Fruit fly (Drosophila melanogaster) whole organism, embryonic: Measurements from ENCODE around the gene Pez.

Experiments used
- CG13424 ChIP-seq: fragments of 200-800 bp; sonication (Bioruptor generic); optimal IDR thresholded peaks from 2 replicates; lab custom pipeline; 2019; ENCODE audit warnings: missing biosample characterization, mild to moderate bottlenecking, missing genetic modification characterization, moderate library complexity
- CG14050 ChIP-seq: fragments of 200-800 bp; sonication (Bioruptor generic); IDR thresholded peaks from 3 replicates; pipeline ENCODE4 v1.3.6; 2022; ENCODE audit warnings: missing biosample characterization, missing genetic modification characterization
- CG14710 ChIP-seq: fragments of 200-800 bp; sonication (Bioruptor generic); optimal IDR thresholded peaks from 3 replicates; lab custom pipeline; 2019; ENCODE audit warnings: missing biosample characterization, mild to moderate bottlenecking, missing genetic modification characterization, moderate library complexity
- CG17829 ChIP-seq: fragments of 200-800 bp; optimal IDR thresholded peaks from 2 replicates; lab custom pipeline; 2019; ENCODE audit warnings: missing biosample characterization, mild to moderate bottlenecking, missing genetic modification characterization, moderate library complexity
- CG18476 ChIP-seq: fragments of 200-800 bp; sonication (Bioruptor generic); optimal IDR thresholded peaks from 2 replicates; lab custom pipeline; 2016; ENCODE audit warnings: missing biosample characterization, mild to moderate bottlenecking, missing genetic modification characterization
- CG2889 ChIP-seq: fragments of 200-800 bp; sonication (Bioruptor generic); IDR thresholded peaks from 3 replicates; pipeline ENCODE4 v1.3.6; 2022; ENCODE audit warnings: missing biosample characterization, missing genetic modification characterization
- CG30431 ChIP-seq: fragments of 200-800 bp; sonication (Bioruptor generic); optimal IDR thresholded peaks from 2 replicates; lab custom pipeline; 2017; ENCODE audit warnings: missing biosample characterization, missing genetic modification characterization
- CG4707 ChIP-seq: fragments of 200-800 bp; sonication (Bioruptor generic); optimal IDR thresholded peaks from 2 replicates; lab custom pipeline; 2018; ENCODE audit warnings: missing biosample characterization, mild to moderate bottlenecking, missing genetic modification characterization, moderate library complexity
- CG4820 ChIP-seq: fragments of 200-800 bp; sonication (Bioruptor generic); optimal IDR thresholded peaks from 3 replicates; lab custom pipeline; 2016; ENCODE audit warnings: missing biosample characterization, missing genetic modification characterization
- CG6765 ChIP-seq: fragments of 200-800 bp; sonication (Bioruptor generic); optimal IDR thresholded peaks from 3 replicates; lab custom pipeline; 2017; ENCODE audit warnings: missing biosample characterization, mild to moderate bottlenecking, missing genetic modification characterization
- CG7839 ChIP-seq: fragments of 200-800 bp; sonication (Bioruptor generic); optimal IDR thresholded peaks from 3 replicates; lab custom pipeline; 2018; ENCODE audit warnings: missing biosample characterization, mild to moderate bottlenecking, missing genetic modification characterization, moderate library complexity
- CG7963 ChIP-seq: fragments of 200-800 bp; sonication (Bioruptor generic); IDR thresholded peaks from 3 replicates; pipeline ENCODE4 v1.3.6; 2022; ENCODE audit warnings: missing biosample characterization, missing genetic modification characterization; ENCODE audit not compliant: partially characterized antibody
- CG8290 ChIP-seq, 3 experiments: fragments of 200-800 bp; sonication (Bioruptor generic); optimal IDR thresholded peaks; 2 replicates each; lab custom pipeline; 2016 to 2019; ENCODE audit warnings: missing biosample characterization in 3 of 3, missing genetic modification characterization in 3 of 3, mild to moderate bottlenecking in 2 of 3, moderate library complexity in 1 of 3
- CrebB ChIP-seq: fragments of 200-800 bp; sonication (Bioruptor generic); optimal IDR thresholded peaks from 3 replicates; lab custom pipeline; 2018; ENCODE audit warnings: missing biosample characterization, mild to moderate bottlenecking, missing genetic modification characterization
- Dip2 ChIP-seq: fragments of 200-800 bp; sonication (Bioruptor generic); IDR thresholded peaks from 2 replicates; pipeline ENCODE4 v1.3.6; 2022; ENCODE audit warnings: missing biosample characterization, missing genetic modification characterization
- Drgx ChIP-seq: fragments of 200-800 bp; sonication (Bioruptor generic); IDR thresholded peaks from 2 replicates; pipeline ENCODE4 v1.3.6; 2022; ENCODE audit warnings: missing biosample characterization, missing genetic modification characterization
- Fer1 ChIP-seq: fragments of 200-800 bp; sonication (Bioruptor generic); optimal IDR thresholded peaks from 2 replicates; lab custom pipeline; 2017; ENCODE audit warnings: missing biosample characterization, mild to moderate bottlenecking, missing genetic modification characterization
- HHEX ChIP-seq: fragments of 200-800 bp; sonication (Bioruptor generic); optimal IDR thresholded peaks from 3 replicates; lab custom pipeline; 2017; ENCODE audit warnings: missing biosample characterization, mild to moderate bottlenecking, missing genetic modification characterization, missing genetic modification reagents
- Hsf ChIP-seq: fragments of 200-800 bp; sonication (Bioruptor generic); optimal IDR thresholded peaks from 3 replicates; lab custom pipeline; 2016; ENCODE audit warnings: missing biosample characterization, missing genetic modification characterization
- MESR4 ChIP-seq: fragments of 200-800 bp; sonication (Bioruptor generic); optimal IDR thresholded peaks from 2 replicates; lab custom pipeline; 2018; ENCODE audit warnings: missing biosample characterization, mild to moderate bottlenecking, missing genetic modification characterization, moderate library complexity
- Meics ChIP-seq: fragments of 200-800 bp; sonication (Bioruptor generic); optimal IDR thresholded peaks from 2 replicates; lab custom pipeline; 2017; ENCODE audit warnings: missing biosample characterization, mild to moderate bottlenecking, missing genetic modification characterization
- Oli ChIP-seq: fragments of 200-800 bp; sonication (Bioruptor generic); optimal IDR thresholded peaks from 2 replicates; lab custom pipeline; 2018; ENCODE audit warnings: missing biosample characterization, mild to moderate bottlenecking, missing genetic modification characterization, moderate library complexity
- Poxn ChIP-seq: fragments of 200-800 bp; sonication (Bioruptor generic); IDR thresholded peaks from 2 replicates; pipeline ENCODE4 v1.3.6; 2022; ENCODE audit warnings: missing biosample characterization, missing genetic modification characterization
- Rx ChIP-seq: fragments of 200-800 bp; sonication (Bioruptor generic); IDR thresholded peaks from 2 replicates; pipeline ENCODE4 v1.3.6; 2022; ENCODE audit warnings: missing biosample characterization, missing genetic modification characterization
- Spps ChIP-seq: fragments of 200-800 bp; sonication (Bioruptor generic); optimal IDR thresholded peaks from 2 replicates; lab custom pipeline; 2018; ENCODE audit warnings: missing biosample characterization, mild to moderate bottlenecking, missing genetic modification characterization
- bbx ChIP-seq: fragments of 200-800 bp; sonication (Bioruptor generic); IDR thresholded peaks from 2 replicates; pipeline ENCODE4 v1.3.6; 2022; ENCODE audit warnings: missing biosample characterization, missing genetic modification characterization; ENCODE audit not compliant: partially characterized antibody
- cas ChIP-seq: fragments of 200-800 bp; sonication (Bioruptor generic); IDR thresholded peaks from 2 replicates; pipeline ENCODE4 v1.3.6; 2022; ENCODE audit warnings: missing biosample characterization, missing genetic modification characterization
- da ChIP-seq: fragments of 200-800 bp; sonication (Bioruptor generic); optimal IDR thresholded peaks from 2 replicates; lab custom pipeline; 2016; ENCODE audit warnings: missing biosample characterization, missing genetic modification characterization
- dati ChIP-seq: fragments of 200-800 bp; sonication (Bioruptor generic); IDR thresholded peaks from 2 replicates; pipeline ENCODE4 v1.3.6; 2022; ENCODE audit warnings: missing biosample characterization, missing genetic modification characterization
- hkb ChIP-seq, 2 experiments: fragments of 200-800 bp in 1 of 2; fragments of >200 bp in 1 of 2; sonication (Bioruptor generic) in 1 of 2; IDR thresholded peaks in 1 of 2; optimal IDR thresholded peaks in 1 of 2; 2 replicates each; pipeline versions ENCODE4 v1.3.6 to Lab custom; 2017 to 2022; ENCODE audit warnings: missing biosample characterization in 1 of 2, missing genetic modification characterization in 1 of 2
- ind ChIP-seq: fragments of 200-800 bp; sonication (Bioruptor generic); optimal IDR thresholded peaks from 3 replicates; lab custom pipeline; 2016; ENCODE audit warnings: missing biosample characterization, missing genetic modification characterization
- lbe ChIP-seq: fragments of 200-800 bp; sonication (Bioruptor generic); optimal IDR thresholded peaks from 2 replicates; lab custom pipeline; 2016; ENCODE audit warnings: missing biosample characterization, mild to moderate bottlenecking, missing genetic modification characterization
- lov ChIP-seq, 2 experiments: fragments of 200-800 bp in 1 of 2; fragments of >200 bp in 1 of 2; sonication (Bioruptor generic) in 1 of 2; IDR thresholded peaks in 1 of 2; optimal IDR thresholded peaks in 1 of 2; 2 replicates in 1 of 2; 3 replicates in 1 of 2; pipeline versions ENCODE4 v1.3.6 to Lab custom; 2017 to 2022; ENCODE audit warnings: missing biosample characterization in 1 of 2, missing genetic modification characterization in 1 of 2
- luna ChIP-seq: fragments of 200-800 bp; sonication (Bioruptor generic); optimal IDR thresholded peaks from 2 replicates; lab custom pipeline; 2016; ENCODE audit warnings: missing biosample characterization, missing genetic modification characterization
- mirr ChIP-seq: fragments of 200-800 bp; sonication (Bioruptor generic); optimal IDR thresholded peaks from 3 replicates; lab custom pipeline; 2018; ENCODE audit warnings: missing biosample characterization, mild to moderate bottlenecking, missing genetic modification characterization
- mld ChIP-seq: fragments of 200-800 bp; sonication (Bioruptor generic); IDR thresholded peaks from 3 replicates; pipeline ENCODE4 v1.3.6; 2022; ENCODE audit warnings: missing biosample characterization, missing genetic modification characterization; ENCODE audit not compliant: partially characterized antibody
- pho ChIP-seq: fragments of 200-800 bp; sonication (Bioruptor generic); optimal IDR thresholded peaks from 2 replicates; lab custom pipeline; 2016; ENCODE audit warnings: missing biosample characterization, missing genetic modification characterization
- phol ChIP-seq: fragments of 200-800 bp; sonication (Bioruptor generic); optimal IDR thresholded peaks from 3 replicates; lab custom pipeline; 2018; ENCODE audit warnings: missing biosample characterization, mild to moderate bottlenecking, missing genetic modification characterization, moderate library complexity
- pzg ChIP-seq: fragments of 200-800 bp; sonication (Bioruptor generic); optimal IDR thresholded peaks from 3 replicates; lab custom pipeline; 2018; ENCODE audit warnings: missing biosample characterization, mild to moderate bottlenecking, missing genetic modification characterization, moderate library complexity
- repo ChIP-seq: fragments of 200-800 bp; sonication (Bioruptor generic); optimal IDR thresholded peaks from 2 replicates; lab custom pipeline; 2016; ENCODE audit warnings: missing biosample characterization, missing genetic modification characterization
- run ChIP-seq: fragments of 200-800 bp; sonication (Bioruptor generic); optimal IDR thresholded peaks from 3 replicates; lab custom pipeline; 2018; ENCODE audit warnings: missing biosample characterization, mild to moderate bottlenecking, missing genetic modification characterization
- sc ChIP-seq, 3 experiments: fragments of >200 bp in 2 of 3; fragments of 200-800 bp in 1 of 3; sonication (Bioruptor generic) in 1 of 3; optimal IDR thresholded peaks; 2 replicates in 2 of 3; 3 replicates in 1 of 3; lab custom pipeline; 2017; ENCODE audit warnings: mild to moderate bottlenecking in 1 of 3, missing biosample characterization in 1 of 3, missing genetic modification characterization in 1 of 3, missing genetic modification reagents in 1 of 3
- sd ChIP-seq: fragments of 200-800 bp; sonication (Bioruptor generic); optimal IDR thresholded peaks from 3 replicates; lab custom pipeline; 2018; ENCODE audit warnings: missing biosample characterization, mild to moderate bottlenecking, missing genetic modification characterization, moderate library complexity
- sim ChIP-seq: fragments of 200-800 bp; sonication (Bioruptor generic); IDR thresholded peaks from 2 replicates; pipeline ENCODE4 v1.3.6; 2022; ENCODE audit warnings: missing biosample characterization, missing genetic modification characterization
- sisA ChIP-seq: fragments of 200-800 bp; sonication (Bioruptor generic); IDR thresholded peaks from 2 replicates; pipeline ENCODE4 v1.3.6; 2022; ENCODE audit warnings: missing biosample characterization, missing genetic modification characterization
- usp ChIP-seq: fragments of >200 bp; optimal IDR thresholded peaks from 2 replicates; lab custom pipeline; 2017; ENCODE audit warnings: missing biosample characterization, missing genetic modification characterization
- wor ChIP-seq: fragments of 200-800 bp; sonication (Bioruptor generic); IDR thresholded peaks from 2 replicates; pipeline ENCODE4 v1.3.6; 2022; ENCODE audit warnings: missing biosample characterization, missing genetic modification characterization
- z ChIP-seq: fragments of 200-800 bp; sonication (Bioruptor generic); IDR thresholded peaks from 3 replicates; pipeline ENCODE4 v1.3.6; 2022; ENCODE audit warnings: missing biosample characterization, missing genetic modification characterization

Gene Pez

DNA sequence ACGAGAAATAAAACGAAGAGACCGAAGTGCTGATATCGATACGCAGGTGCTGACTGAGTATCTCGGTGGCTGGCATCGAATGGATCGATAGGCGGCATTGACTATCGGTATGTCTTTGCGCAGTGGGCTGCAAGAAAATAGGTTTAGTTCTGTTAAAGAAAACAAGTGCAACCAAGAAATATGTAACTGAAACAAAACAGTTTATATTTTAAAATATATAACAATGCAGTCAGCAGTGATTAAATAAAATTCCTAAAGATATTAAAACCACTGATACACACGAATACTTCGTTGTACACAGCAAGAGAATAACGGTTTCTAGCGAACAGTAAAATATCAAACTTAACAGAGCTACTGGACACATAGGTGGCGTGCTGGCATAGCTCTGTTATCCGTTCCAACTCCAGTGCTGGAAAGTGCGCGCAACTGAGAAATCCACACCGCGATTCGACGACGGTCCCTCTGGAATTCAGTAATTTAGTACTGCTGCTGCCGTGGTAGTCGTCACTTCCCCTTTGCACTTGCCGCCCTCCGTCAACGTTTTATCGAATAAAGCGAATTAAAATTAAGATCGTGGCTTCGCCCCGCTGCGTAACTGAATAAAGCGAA, at the start of gene Pez, which contains the start of gene Cpr (continued):
- TF ChIP-seq lov (optimal IDR thresholded peaks at IDR 0.05; lab: Kevin White, UChicago): no peak
- no peak for TF ChIP-seq lov (GFP tag; IDR thresholded peaks at IDR 0.05; lab: Robert Waterston, UW)
- TF ChIP-seq Hsf (GFP tag; lab: Kevin White, UChicago): peak; percentile 31
- TF ChIP-seq Spps: no peak
- TF ChIP-seq HHEX: peak; percentile 14
- no peak for TF ChIP-seq da (GFP tag; lab: Kevin White, UChicago)
- peak; percentile 37 for TF ChIP-seq CG17829 (tag; lab: Kevin White, UChicago)
- TF ChIP-seq CG6765 (GFP tag; lab: Kevin White, UChicago): peak; percentile 22
- TF ChIP-seq wor: no peak
- TF ChIP-seq z: no peak
- TF ChIP-seq CG2889 (GFP tag; lab: Robert Waterston, UW): no peak
- TF ChIP-seq sc (optimal IDR thresholded peaks at IDR 0.05; lab: Kevin White, UChicago): no peak
- TF ChIP-seq sc (GFP tag; optimal IDR thresholded peaks at IDR 0.05; lab: Kevin White, UChicago): peak; percentile 5
- no peak for TF ChIP-seq CG30431
- TF ChIP-seq phol: peak; percentile 17
- TF ChIP-seq hkb (optimal IDR thresholded peaks at IDR 0.05; lab: Kevin White, UChicago): peak; percentile 42
- TF ChIP-seq hkb (GFP tag; IDR thresholded peaks at IDR 0.05; lab: Robert Waterston, UW): peak; percentile 20
- TF ChIP-seq usp (GFP tag; lab: Kevin White, UChicago): no peak
- TF ChIP-seq cas (GFP tag; lab: Robert Waterston, UW): no peak
- TF ChIP-seq Drgx: peak; percentile 19; the same call in 1 of the 2 replicates
- no peak for TF ChIP-seq lbe
- peak; percentile 49 for TF ChIP-seq sd (tag; lab: Kevin White, UChicago)
- peak; percentile 69 for TF ChIP-seq MESR4 (GFP tag; lab: Kevin White, UChicago)
- peak; percentile 92 for TF ChIP-seq Dip2 (GFP tag; lab: Robert Waterston, UW)
- peak; percentile 21 for TF ChIP-seq Fer1 (GFP tag; lab: Kevin White, UChicago)
- peak; percentile 82 for TF ChIP-seq bbx (GFP tag; lab: Robert Waterston, UW)
- TF ChIP-seq luna (GFP tag; lab: Kevin White, UChicago): peak; percentile 28
- peak; percentile 59 for TF ChIP-seq Meics (GFP tag; lab: Kevin White, UChicago)
- TF ChIP-seq CG13424: peak; percentile 9
- TF ChIP-seq CG7839 (tag; lab: Kevin White, UChicago): no peak
- TF ChIP-seq Oli: no peak
- no peak for TF ChIP-seq CrebB
- peak; percentile 45 for TF ChIP-seq repo
- TF ChIP-seq sisA: no peak
- peak; percentile 92 for TF ChIP-seq pzg
- peak; percentile 37 for TF ChIP-seq ind
- peak; percentile 16 for TF ChIP-seq CG4820 (GFP tag; lab: Kevin White, UChicago)
- no peak for TF ChIP-seq Rx (GFP tag; lab: Robert Waterston, UW)
- peak; percentile 25 for TF ChIP-seq CG18476 (GFP tag; lab: Kevin White, UChicago)
- peak; percentile 19 for TF ChIP-seq CG14710 (tag; lab: Kevin White, UChicago)
- no peak for TF ChIP-seq CG14050 (GFP tag; lab: Robert Waterston, UW)
- no peak for TF ChIP-seq sim
- no peak for TF ChIP-seq CG4707 (GFP tag; lab: Kevin White, UChicago)
- peak; percentile 86 for TF ChIP-seq mld (GFP tag; lab: Robert Waterston, UW)
- TF ChIP-seq CG7963: peak; percentile 79
- TF ChIP-seq dati: no peak
- TF ChIP-seq pho (GFP tag; lab: Kevin White, UChicago): peak; percentile 64
- TF ChIP-seq mirr (GFP tag; lab: Kevin White, UChicago): peak; percentile 50
- no peak for TF ChIP-seq Poxn
- peak; percentile 48 for TF ChIP-seq CG8290 (GFP tag; optimal IDR thresholded peaks at IDR 0.05; lab: Kevin White, UChicago)
- peak; percentile 28 to 90 for TF ChIP-seq CG8290 (tag; optimal IDR thresholded peaks at IDR 0.05; lab: Kevin White, UChicago)
- TF ChIP-seq run (tag; lab: Kevin White, UChicago): no peak
